Worm (Caenorhabditis elegans) whole organism, early embryonic: ENCODE data around the gene F26F2.10.

Experiments used
- B0310.2 ChIP-seq: sonication (generic microtip); optimal IDR thresholded peaks from 2 replicates; lab custom pipeline; 2016; ENCODE audit warnings: mild to moderate bottlenecking, missing genetic modification characterization, missing compliant biosample characterization
- aly-1 ChIP-seq: sonication (generic microtip); optimal IDR thresholded peaks from 2 replicates; lab custom pipeline; 2016; ENCODE audit warnings: missing genetic modification characterization, missing compliant biosample characterization
- ama-1 ChIP-seq: fragments of 150-350 bp; optimal IDR thresholded peaks from 2 replicates; lab custom pipeline; 2014
- ceh-13 ChIP-seq: fragments of 200-800 bp; sonication (Bioruptor generic); optimal IDR thresholded peaks from 2 replicates; lab custom pipeline; 2018; ENCODE audit warnings: mild to moderate bottlenecking, missing genetic modification characterization, missing compliant biosample characterization
- ets-7 ChIP-seq: sonication (generic microtip); optimal IDR thresholded peaks from 2 replicates; lab custom pipeline; 2016; ENCODE audit warnings: missing genotype, missing genetic modification characterization, missing compliant biosample characterization
- flt-1 ChIP-seq: fragments of 200-800 bp; sonication (Bioruptor generic); IDR thresholded peaks from 2 replicates; pipeline ENCODE4 v1.3.6; 2022; ENCODE audit warnings: missing genetic modification characterization, missing compliant biosample characterization
- hmbx-1 ChIP-seq: sonication (generic microtip); optimal IDR thresholded peaks from 2 replicates; lab custom pipeline; 2016; ENCODE audit warnings: mild to moderate bottlenecking, missing genetic modification characterization, missing compliant biosample characterization
- pes-1 ChIP-seq: fragments of 200-800 bp; sonication (Bioruptor generic); IDR thresholded peaks from 2 replicates; pipeline ENCODE4 v1.3.6; 2022; ENCODE audit warnings: missing genetic modification reagents, missing genetic modification characterization, missing compliant biosample characterization
- scrt-1 ChIP-seq: fragments of 200-800 bp; sonication (Bioruptor generic); IDR thresholded peaks from 2 replicates; pipeline ENCODE4 v1.3.6; 2022; ENCODE audit warnings: missing genetic modification characterization, missing compliant biosample characterization
- tbx-11 ChIP-seq: fragments of 200-800 bp; sonication (Bioruptor generic); IDR thresholded peaks from 2 replicates; pipeline ENCODE4 v1.3.6; 2022; ENCODE audit warnings: missing genetic modification characterization, missing compliant biosample characterization
- tbx-37 ChIP-seq: fragments of 200-800 bp; sonication (Bioruptor generic); conservative IDR thresholded peaks from 2 replicates; pipeline ENCODE4 v1.3.6; 2022; ENCODE audit warnings: missing genetic modification reagents, missing genetic modification characterization, missing compliant biosample characterization

DNA sequence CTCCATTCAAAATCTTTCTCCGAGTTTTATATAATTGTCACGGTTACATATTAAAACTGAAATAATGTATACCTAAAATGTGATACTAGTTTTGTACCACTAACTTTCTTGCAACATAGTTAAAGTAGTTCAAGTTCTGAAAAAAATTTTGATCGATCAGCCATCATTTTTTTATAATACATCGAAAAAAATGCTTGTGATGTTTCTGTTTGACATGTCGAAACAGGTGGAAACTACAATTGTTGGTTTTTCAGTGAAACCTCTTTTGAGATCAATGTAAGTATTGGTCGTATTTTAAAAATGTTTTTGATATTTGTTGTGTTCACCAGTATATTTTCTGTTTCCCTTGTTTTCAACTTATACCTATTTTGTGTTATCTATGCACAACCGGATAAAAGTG lies 44.6 kb upstream of the F26F2.10 start, which contains the start of gene srxa-14:
- TF ChIP-seq ama-1 (no peak), B0310.2 (tag; lab: Kevin White, UChicago) (no peak), flt-1 (GFP tag; lab: Robert Waterston, UW) (no peak), hmbx-1 (tag; lab: Kevin White, UChicago) (no peak), ets-7 (no peak), tbx-37 (GFP tag; lab: Robert Waterston, UW) (no peak), tbx-11 (GFP tag; lab: Robert Waterston, UW) (no peak), scrt-1 (no peak), pes-1 (GFP tag; lab: Robert Waterston, UW) (no peak), aly-1 (tag; lab: Kevin White, UChicago) (no peak), ceh-13 (GFP tag; lab: Kevin White, UChicago) (no peak)
